Fruit fly (Drosophila melanogaster): ENCODE measurements around the gene CG17202.

dm6 chr3R:12454492-12454891 lies 31.9 kb downstream of the CG17202 start:
- TF ChIP-seq Lpt (GFP tag; optimal IDR thresholded peaks at IDR 0.05) = no peak
- TF ChIP-seq Gug (GFP tag; IDR thresholded peaks at IDR 0.05) = no peak
- TF ChIP-seq Hr4 (GFP tag; optimal IDR thresholded peaks at IDR 0.05) = no peak
- no peak for TF ChIP-seq Hr39 (GFP tag; optimal IDR thresholded peaks at IDR 0.05)
- no peak for TF ChIP-seq CG11762 (GFP tag; optimal IDR thresholded peaks at IDR 0.05; ENCODE audit: insufficient read depth)
- no peak for TF ChIP-seq CG10631 (GFP tag; optimal IDR thresholded peaks at IDR 0.05)
- no peak for TF ChIP-seq Smox (GFP tag; optimal IDR thresholded peaks at IDR 0.05)

Data from whole organism, prepupa.